Worm (Caenorhabditis elegans) whole organism, L4 larva: ENCODE data around the gene popl-5.

Source experiments
- D1046.2 ChIP-seq: fragments of 200-800 bp; sonication (Bioruptor generic); IDR thresholded peaks from 2 replicates; pipeline ENCODE4 v1.3.6; 2022; ENCODE audit warnings: missing genetic modification characterization, missing compliant biosample characterization
- F10B5.3 ChIP-seq: sonication (generic microtip); optimal IDR thresholded peaks from 2 replicates; lab custom pipeline; 2016; ENCODE audit warnings: mild to moderate bottlenecking, missing genetic modification characterization, missing compliant biosample characterization
- F26F4.8 ChIP-seq: fragments of 200-800 bp; sonication (Bioruptor generic); conservative IDR thresholded peaks from 2 replicates; pipeline ENCODE4 v1.3.6; 2022; ENCODE audit warnings: missing genetic modification characterization, missing compliant biosample characterization
- F44E2.7 ChIP-seq: fragments of 200-800 bp; sonication (Bioruptor generic); IDR thresholded peaks from 2 replicates; pipeline ENCODE4 v2.1.2; 2022; ENCODE audit warnings: missing genetic modification characterization, missing compliant biosample characterization
- T20F7.1 ChIP-seq: fragments of 200-800 bp; sonication (Bioruptor generic); optimal IDR thresholded peaks from 2 replicates; lab custom pipeline; 2018; ENCODE audit warnings: mild to moderate bottlenecking, missing genetic modification characterization, missing compliant biosample characterization
- Y105C5A.15 ChIP-seq: fragments of 200-800 bp; sonication (Bioruptor generic); IDR thresholded peaks from 2 replicates; pipeline ENCODE4 v1.3.6; 2022; ENCODE audit warnings: missing genetic modification characterization, missing compliant biosample characterization
- Y48G9A.11 ChIP-seq: fragments of 200-800 bp; sonication (Bioruptor generic); IDR thresholded peaks from 2 replicates; pipeline ENCODE4 v1.3.6; 2022; ENCODE audit warnings: missing genetic modification reagents, missing genetic modification characterization, missing compliant biosample characterization
- Y75B8A.6 ChIP-seq: fragments of 200-800 bp; sonication (Bioruptor generic); IDR thresholded peaks from 2 replicates; pipeline ENCODE4 v1.3.6; 2022; ENCODE audit warnings: missing genetic modification reagents, missing genetic modification characterization, missing compliant biosample characterization
- ZK337.2 ChIP-seq: fragments of 200-800 bp; sonication (Bioruptor generic); IDR thresholded peaks from 2 replicates; pipeline ENCODE4 v1.3.6; 2022; ENCODE audit warnings: missing genetic modification reagents, missing genetic modification characterization, missing compliant biosample characterization
- ama-1 ChIP-seq: fragments of 150-350 bp; optimal IDR thresholded peaks from 2 replicates; lab custom pipeline; 2014; ENCODE audit warnings: inconsistent platforms, mixed read lengths
- arid-1 ChIP-seq: fragments of 200-800 bp; sonication (Bioruptor generic); conservative IDR thresholded peaks from 2 replicates; pipeline ENCODE4 v1.3.6; 2022; ENCODE audit warnings: missing genetic modification reagents, missing genetic modification characterization, missing compliant biosample characterization
- attf-4 ChIP-seq: sonication (generic microtip); optimal IDR thresholded peaks from 3 replicates; lab custom pipeline; 2017; ENCODE audit warnings: missing biosample characterization, missing genetic modification characterization
- ceh-20 ChIP-seq: fragments of 200-800 bp; sonication (Bioruptor generic); IDR thresholded peaks from 2 replicates; pipeline ENCODE4 v1.3.6; 2022; ENCODE audit warnings: missing genetic modification reagents, missing genetic modification characterization, missing compliant biosample characterization
- ceh-32 ChIP-seq: sonication (generic microtip); optimal IDR thresholded peaks from 2 replicates; lab custom pipeline; 2016; ENCODE audit warnings: mild to moderate bottlenecking, missing genetic modification characterization, missing compliant biosample characterization; ENCODE audit not compliant: poor library complexity
- ceh-82 ChIP-seq: sonication (generic microtip); optimal IDR thresholded peaks from 2 replicates; lab custom pipeline; 2017; ENCODE audit warnings: missing biosample characterization, missing genetic modification characterization
- ces-1 ChIP-seq: fragments of 150-350 bp; sonication (generic microtip); optimal IDR thresholded peaks from 4 replicates; lab custom pipeline; 2014; ENCODE audit warnings: missing biosample characterization, missing genetic modification reagents, missing genetic modification characterization
- cey-2 ChIP-seq: sonication (generic microtip); optimal IDR thresholded peaks from 3 replicates; lab custom pipeline; 2017; ENCODE audit warnings: missing genetic modification characterization, mild to moderate bottlenecking, missing compliant biosample characterization, antibody characterized with exemption, borderline replicate concordance; ENCODE audit not compliant: insufficient read depth
- dmd-6 ChIP-seq: fragments of 200-800 bp; sonication (Bioruptor generic); IDR thresholded peaks from 2 replicates; pipeline ENCODE4 v1.3.6; 2022; ENCODE audit warnings: missing genetic modification reagents, missing genetic modification characterization, missing compliant biosample characterization
- dpl-1 ChIP-seq: fragments of 150-350 bp; optimal IDR thresholded peaks from 2 replicates; lab custom pipeline; 2014; ENCODE audit warnings: missing biosample characterization, missing genetic modification reagents, missing genetic modification characterization
- dve-1 ChIP-seq: sonication (generic microtip); optimal IDR thresholded peaks from 2 replicates; lab custom pipeline; 2017; ENCODE audit warnings: antibody characterized with exemption, mild to moderate bottlenecking, missing genetic modification characterization, missing compliant biosample characterization; ENCODE audit not compliant: insufficient read depth
- egl-43 ChIP-seq: fragments of 200-800 bp; sonication (Bioruptor generic); IDR thresholded peaks from 2 replicates; pipeline ENCODE4 v1.3.6; 2022; ENCODE audit warnings: missing genetic modification reagents, missing genetic modification characterization, missing compliant biosample characterization
- hlh-11 ChIP-seq: fragments of 200-800 bp; sonication (Bioruptor generic); optimal IDR thresholded peaks from 2 replicates; lab custom pipeline; 2018; ENCODE audit warnings: mild to moderate bottlenecking, missing genetic modification characterization, missing compliant biosample characterization
- hlh-30 ChIP-seq: sonication (generic microtip); optimal IDR thresholded peaks from 2 replicates; lab custom pipeline; 2017; ENCODE audit warnings: antibody characterized with exemption, mild to moderate bottlenecking, missing genetic modification characterization, missing compliant biosample characterization; ENCODE audit not compliant: insufficient read depth
- hmg-1.1 ChIP-seq: fragments of 200-800 bp; sonication (Bioruptor generic); IDR thresholded peaks from 2 replicates; pipeline ENCODE4 v1.3.6; 2022; ENCODE audit warnings: missing genetic modification reagents, missing genetic modification characterization, missing compliant biosample characterization
- lin-1 ChIP-seq: fragments of 200-800 bp; sonication (Bioruptor generic); IDR thresholded peaks from 2 replicates; pipeline ENCODE4 v1.3.6; 2022; ENCODE audit warnings: missing genetic modification reagents, missing genetic modification characterization, missing compliant biosample characterization
- lin-15B ChIP-seq: fragments of 150-350 bp; sonication (generic microtip); optimal IDR thresholded peaks from 3 replicates; lab custom pipeline; 2014; ENCODE audit warnings: missing biosample characterization, missing genetic modification characterization
- lin-29 ChIP-seq: fragments of 200-800 bp; sonication (Bioruptor generic); IDR thresholded peaks from 2 replicates; pipeline ENCODE4 v1.3.6; 2022; ENCODE audit warnings: missing genetic modification reagents, missing genetic modification characterization, missing compliant biosample characterization
- lir-3 ChIP-seq: sonication (generic microtip); optimal IDR thresholded peaks from 2 replicates; lab custom pipeline; 2016; ENCODE audit warnings: mild to moderate bottlenecking, missing genetic modification characterization, missing compliant biosample characterization
- madf-9 ChIP-seq: fragments of 200-800 bp; sonication (Bioruptor generic); conservative IDR thresholded peaks from 2 replicates; pipeline ENCODE4 v1.3.6; 2022; ENCODE audit warnings: missing genetic modification reagents, missing genetic modification characterization, missing compliant biosample characterization
- mep-1 ChIP-seq: fragments of 150-350 bp; sonication (generic microtip); optimal IDR thresholded peaks from 3 replicates; lab custom pipeline; 2014; ENCODE audit warnings: missing biosample characterization, missing genetic modification characterization
- mxl-3 ChIP-seq: fragments of 200-800 bp; sonication (Bioruptor generic); optimal IDR thresholded peaks from 2 replicates; lab custom pipeline; 2018; ENCODE audit warnings: mild to moderate bottlenecking, missing genetic modification characterization, missing compliant biosample characterization
- nhr-11 ChIP-seq: fragments of 150-350 bp; optimal IDR thresholded peaks from 2 replicates; lab custom pipeline; 2014; ENCODE audit warnings: missing biosample characterization, missing genetic modification characterization
- nhr-25 ChIP-seq: sonication (generic microtip); optimal IDR thresholded peaks from 2 replicates; lab custom pipeline; 2017; ENCODE audit warnings: missing genetic modification characterization, mild to moderate bottlenecking, missing compliant biosample characterization, antibody characterized with exemption, moderate library complexity, borderline replicate concordance; ENCODE audit not compliant: insufficient read depth
- nhr-28 ChIP-seq: fragments of 150-350 bp; optimal IDR thresholded peaks from 2 replicates; lab custom pipeline; 2014; ENCODE audit warnings: missing biosample characterization, missing genetic modification characterization
- nhr-41 ChIP-seq: fragments of 200-800 bp; sonication (Bioruptor generic); IDR thresholded peaks from 2 replicates; pipeline ENCODE4 v1.3.6; 2022; ENCODE audit warnings: missing genetic modification reagents, missing genetic modification characterization, missing compliant biosample characterization
- nhr-42 ChIP-seq: fragments of 200-800 bp; sonication (Bioruptor generic); IDR thresholded peaks from 2 replicates; pipeline ENCODE4 v1.3.6; 2022; ENCODE audit warnings: missing genetic modification characterization, missing compliant biosample characterization
- nhr-48 ChIP-seq: sonication (generic microtip); optimal IDR thresholded peaks from 2 replicates; lab custom pipeline; 2016; ENCODE audit warnings: mild to moderate bottlenecking, missing genetic modification characterization, missing compliant biosample characterization
- nhr-6 ChIP-seq: fragments of 150-350 bp; optimal IDR thresholded peaks from 2 replicates; lab custom pipeline; 2014; ENCODE audit warnings: missing biosample characterization, missing genetic modification characterization
- pha-4 ChIP-seq, 2 experiments: fragments of 150-350 bp in 1 of 2; fragments of 200-800 bp in 1 of 2; sonication (Bioruptor generic) in 1 of 2; IDR thresholded peaks in 1 of 2; optimal IDR thresholded peaks in 1 of 2; 2 replicates each; pipeline versions ENCODE4 v1.3.6 to Lab custom; 2014 to 2022; ENCODE audit warnings: missing genetic modification characterization in 2 of 2, missing genetic modification reagents in 2 of 2, missing biosample characterization in 1 of 2, missing compliant biosample characterization in 1 of 2
- pqm-1 ChIP-seq: sonication (generic microtip); optimal IDR thresholded peaks from 2 replicates; lab custom pipeline; 2017; ENCODE audit warnings: missing biosample characterization, missing genetic modification characterization
- sdz-12 ChIP-seq: fragments of 200-800 bp; sonication (Bioruptor generic); optimal IDR thresholded peaks from 2 replicates; lab custom pipeline; 2018; ENCODE audit warnings: mild to moderate bottlenecking, missing genetic modification characterization, missing compliant biosample characterization
- set-16 ChIP-seq: fragments of 200-800 bp; sonication (Bioruptor generic); IDR thresholded peaks from 2 replicates; pipeline ENCODE4 v1.3.6; 2022; ENCODE audit warnings: missing genetic modification reagents, missing genetic modification characterization, missing compliant biosample characterization
- spr-1 ChIP-seq: sonication (generic microtip); optimal IDR thresholded peaks from 2 replicates; lab custom pipeline; 2016; ENCODE audit warnings: mild to moderate bottlenecking, missing genetic modification characterization, missing compliant biosample characterization
- tag-97 ChIP-seq: fragments of 200-800 bp; sonication (Bioruptor generic); IDR thresholded peaks from 2 replicates; pipeline ENCODE4 v1.3.6; 2022; ENCODE audit warnings: missing genetic modification characterization, missing compliant biosample characterization
- tra-1 ChIP-seq: fragments of 200-800 bp; sonication (Bioruptor generic); IDR thresholded peaks from 2 replicates; pipeline ENCODE4 v1.3.6; 2022; ENCODE audit warnings: missing genetic modification reagents, missing genetic modification characterization, missing compliant biosample characterization
- unc-130 ChIP-seq: sonication (generic microtip); optimal IDR thresholded peaks from 2 replicates; lab custom pipeline; 2016; ENCODE audit warnings: missing genetic modification reagents, missing genetic modification characterization, missing compliant biosample characterization
- vab-7 ChIP-seq: fragments of 200-800 bp; sonication (Bioruptor generic); IDR thresholded peaks from 2 replicates; pipeline ENCODE4 v1.3.6; 2022; ENCODE audit warnings: missing genetic modification reagents, missing genetic modification characterization, missing compliant biosample characterization
- zfp-2 ChIP-seq: sonication (generic microtip); optimal IDR thresholded peaks from 2 replicates; lab custom pipeline; 2016; ENCODE audit warnings: mild to moderate bottlenecking, missing genetic modification characterization, missing compliant biosample characterization
- zfp-3 ChIP-seq: fragments of 200-800 bp; sonication (Bioruptor generic); conservative IDR thresholded peaks from 2 replicates; pipeline ENCODE4 v1.3.6; 2022; ENCODE audit warnings: missing genetic modification reagents, missing genetic modification characterization, missing compliant biosample characterization

Gene popl-5

DNA sequence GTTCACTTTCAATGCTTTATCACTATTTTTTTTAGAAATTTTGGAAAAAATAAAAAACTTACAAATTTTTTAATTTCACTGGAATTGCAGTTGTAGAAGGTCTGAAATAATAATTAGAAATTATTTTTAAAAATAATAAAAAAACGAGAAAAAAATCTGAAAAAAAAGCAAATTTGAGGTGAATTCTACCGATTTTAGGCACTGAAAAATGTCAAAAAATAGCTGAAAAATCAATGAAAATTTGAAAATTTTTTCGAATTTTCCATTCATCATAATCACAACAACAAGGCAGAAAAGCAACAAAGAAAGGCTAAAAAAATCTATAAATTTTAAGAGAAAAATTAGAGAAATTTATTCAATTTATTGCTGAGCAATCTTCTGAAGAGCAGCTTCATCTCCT, 13.5 kb upstream of the popl-5 start, which contains the start of gene nars-2:
Gene nars-2 (minus strand): TSS at position 101 of the 400 bp plus-strand sequence.
- TF ChIP-seq arid-1 (no peak), attf-4 (tag; lab: Kevin White, UChicago) (no peak), vab-7 (no peak), spr-1 (tag; lab: Kevin White, UChicago) (no peak), nhr-48 (no peak), T20F7.1 (GFP tag; lab: Kevin White, UChicago) (no peak), F44E2.7 (GFP tag; lab: Robert Waterston, UW) (no peak), ceh-82 (no peak), Y75B8A.6 (GFP tag; lab: Robert Waterston, UW) (no peak), cey-2 (tag; lab: Kevin White, UChicago) (no peak), nhr-28 (no peak), ceh-32 (tag; lab: Kevin White, UChicago) (no peak), hlh-30 (no peak)
- TF ChIP-seq, all 104 proteins: peak for 0

DNA sequence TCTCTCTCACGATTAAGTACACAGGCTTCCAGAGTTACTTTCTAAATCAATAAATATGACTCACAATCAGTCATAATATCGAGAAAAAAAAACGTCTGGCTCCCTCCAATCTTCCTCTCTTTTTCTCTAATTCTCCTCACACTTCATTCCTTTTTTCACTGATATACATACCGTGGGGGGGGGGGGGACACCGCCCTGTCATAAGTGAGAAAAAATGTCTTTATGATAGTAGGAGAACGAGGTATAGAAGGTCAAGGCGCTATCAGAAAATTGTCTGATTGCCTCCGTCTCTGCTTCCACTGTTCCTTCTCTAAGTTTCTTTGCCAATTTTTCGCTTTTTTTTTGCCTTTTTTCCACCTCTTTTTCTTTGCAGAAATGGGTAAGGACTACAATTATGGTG, 9.4 kb upstream of the popl-5 start, which contains the start of gene Y66D12A.24:
Gene Y66D12A.24 (plus strand): TSS at position 370 of the 400 bp plus-strand sequence.
- peak; percentile 71 for TF ChIP-seq dmd-6 (GFP tag; lab: Robert Waterston, UW)
- peak; percentile 57 for TF ChIP-seq pqm-1
- no peak for TF ChIP-seq ZK337.2
- TF ChIP-seq F10B5.3 (tag; lab: Kevin White, UChicago), result no peak
- TF ChIP-seq tag-97 (GFP tag; lab: Robert Waterston, UW), result no peak
- TF ChIP-seq nhr-25, result no peak
- TF ChIP-seq hmg-1.1, result no peak
- TF ChIP-seq dve-1 (tag; lab: Kevin White, UChicago), result peak; percentile 83
- no peak for TF ChIP-seq lin-29
- TF ChIP-seq nhr-6, result peak; percentile 85
- peak; percentile 84 for TF ChIP-seq hlh-11 (tag; lab: Kevin White, UChicago)
- peak; percentile 57; the same call in 1 of the 2 replicates for TF ChIP-seq lin-1 (GFP tag; lab: Robert Waterston, UW)
- 0 out of 2 replicates have a peak, but pooled peaks have one; percentile 41 for TF ChIP-seq pha-4 (GFP tag; IDR thresholded peaks at IDR 0.05; lab: Robert Waterston, UW)
- TF ChIP-seq pha-4 (tag; optimal IDR thresholded peaks at IDR 0.05; lab: Kevin White, UChicago), result no peak
- TF ChIP-seq nhr-41 (GFP tag; lab: Robert Waterston, UW), result peak; percentile 96
- TF ChIP-seq egl-43 (GFP tag; lab: Robert Waterston, UW), result no peak
- no peak for TF ChIP-seq arid-1
- TF ChIP-seq Y105C5A.15, result no peak
- TF ChIP-seq F44E2.7 (GFP tag; lab: Robert Waterston, UW), result no peak
- TF ChIP-seq lin-15B (tag; lab: Kevin White, UChicago), result no peak
- no peak for TF ChIP-seq madf-9 (GFP tag; lab: Robert Waterston, UW)
- no peak for TF ChIP-seq lir-3 (tag; lab: Kevin White, UChicago)
- TF ChIP-seq ceh-20 (GFP tag; lab: Robert Waterston, UW), result no peak
- no peak for TF ChIP-seq zfp-2 (tag; lab: Kevin White, UChicago)
- no peak for TF ChIP-seq ces-1
- no peak for TF ChIP-seq D1046.2 (GFP tag; lab: Robert Waterston, UW)
- no peak for TF ChIP-seq sdz-12
- TF ChIP-seq ama-1, result no peak
- TF ChIP-seq mxl-3 (GFP tag; lab: Kevin White, UChicago), result peak; percentile 69
- TF ChIP-seq dpl-1, result peak; percentile 10
- TF ChIP-seq mep-1 (tag; lab: Kevin White, UChicago), result peak; percentile 61
- TF ChIP-seq F26F4.8 (GFP tag; lab: Robert Waterston, UW), result no peak
- no peak for TF ChIP-seq Y48G9A.11 (GFP tag; lab: Robert Waterston, UW)
- no peak for TF ChIP-seq set-16 (GFP tag; lab: Robert Waterston, UW)
- 0 out of 2 replicates have a peak, but pooled peaks have one; percentile 20 for TF ChIP-seq tra-1 (GFP tag; lab: Robert Waterston, UW)
- TF ChIP-seq nhr-11 (tag; lab: Kevin White, UChicago), result no peak
- no peak for TF ChIP-seq nhr-42 (GFP tag; lab: Robert Waterston, UW)
- TF ChIP-seq zfp-3 (GFP tag; lab: Robert Waterston, UW), result no peak
- TF ChIP-seq unc-130 (GFP tag; lab: Kevin White, UChicago), result no peak
